Fruit fly (Drosophila melanogaster): Measurements from ENCODE around the gene CG5004.

dm6 chrX:17180523-17180922 is 73.1 kb downstream of the CG5004 start:
- TF ChIP-seq CG9139 (GFP tag; optimal IDR thresholded peaks at IDR 0.05) (no peak), Sox15 (GFP tag; optimal IDR thresholded peaks at IDR 0.05) (no peak), esn (GFP tag; optimal IDR thresholded peaks at IDR 0.05) (no peak), CG11294 (GFP tag; IDR thresholded peaks at IDR 0.05) (no peak), acj6 (GFP tag; optimal IDR thresholded peaks at IDR 0.05) (no peak), CG1621 (tag; optimal IDR thresholded peaks at IDR 0.05) (no peak), salr (GFP tag; optimal IDR thresholded peaks at IDR 0.05) (no peak)

All from whole organism, prepupa.